Worm (Caenorhabditis elegans): Measurements from ENCODE around the gene nlp-21.

nlp-21 gene

ce11 chrIII:11341466-11341865, 51.6 kb downstream of the nlp-21 start:
- TF ChIP-seq ztf-11 (tag; optimal IDR thresholded peaks at IDR 0.05) (no peak), mab-9 (GFP tag; IDR thresholded peaks at IDR 0.05) (no peak), ceh-63 (GFP tag; optimal IDR thresholded peaks at IDR 0.05) (no peak), tlp-1 (tag; optimal IDR thresholded peaks at IDR 0.05) (no peak)

All from whole organism, L1 larva.